Worm (Caenorhabditis elegans) whole organism, young adult: ENCODE data around the gene hlh-1.

Experiments used
- ceh-91 ChIP-seq: fragments of 200-800 bp; sonication (Bioruptor generic); IDR thresholded peaks from 2 replicates; pipeline ENCODE4 v1.3.6; 2022; ENCODE audit warnings: missing genetic modification reagents, missing genetic modification characterization, missing compliant biosample characterization
- him-1 ChIP-seq: sonication (generic microtip); optimal IDR thresholded peaks from 2 replicates; lab custom pipeline; 2016; ENCODE audit warnings: missing genotype, missing genetic modification reagents, missing genetic modification characterization, missing compliant biosample characterization

ce11 chrII:4571868-4572267 lies 53.5 kb downstream of the hlh-1 start, which contains the start of gene vab-1:
- TF ChIP-seq him-1 (tag; lab: Kevin White, UChicago) (no peak), ceh-91 (GFP tag; lab: Robert Waterston, UW) (no peak)
